Worm (Caenorhabditis elegans): Measurements from ENCODE around the gene hda-5.

- TF ChIP-seq fkh-10 (GFP tag; optimal IDR thresholded peaks at IDR 0.05) (no peak), pha-4 (tag; optimal IDR thresholded peaks at IDR 0.05) (no peak), elt-2 (tag; optimal IDR thresholded peaks at IDR 0.05) (no peak), ceh-16 (tag; optimal IDR thresholded peaks at IDR 0.05) (no peak), fkh-2 (tag; optimal IDR thresholded peaks at IDR 0.05) (no peak), ztf-11 (tag; optimal IDR thresholded peaks at IDR 0.05) (no peak), mml-1 (tag; optimal IDR thresholded peaks at IDR 0.05) (no peak), nfya-1 (tag; optimal IDR thresholded peaks at IDR 0.05; ENCODE audit: insufficient read depth) (no peak), nhr-12 (tag; optimal IDR thresholded peaks at IDR 0.05) (no peak), jun-1 (tag; optimal IDR thresholded peaks at IDR 0.05) (no peak), ztf-4 (tag; optimal IDR thresholded peaks at IDR 0.05) (no peak), ceh-28 (tag; optimal IDR thresholded peaks at IDR 0.05) (no peak), pqm-1 (tag; optimal IDR thresholded peaks at IDR 0.05) (no peak)
These were observed 40.3 kb downstream of the hda-5 start for ce11 chrII:11839116-11839515.
